Worm (Caenorhabditis elegans): ENCODE results near the gene tiar-1.

The tiar-1 gene

DNA sequence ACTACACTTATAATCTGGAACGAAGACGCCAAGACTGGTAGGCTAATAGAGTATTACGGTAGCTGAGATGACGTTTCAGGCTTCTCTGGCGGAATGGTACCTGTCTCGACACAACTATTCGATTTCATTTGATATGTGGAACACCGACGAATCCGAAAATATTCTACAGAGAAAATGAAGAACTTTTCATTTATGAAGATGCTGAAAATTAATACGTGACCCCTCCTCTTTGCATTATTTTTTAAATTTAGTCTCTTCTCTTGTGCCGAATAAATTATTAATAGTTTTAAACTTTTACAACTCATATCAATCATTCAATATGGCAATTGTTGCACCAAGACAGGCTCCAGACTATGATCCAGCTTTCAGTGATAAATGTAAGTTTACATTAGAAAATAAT, 48.6 kb downstream of the tiar-1 start, which contains the start of gene C25H3.16:
TSS of gene C25H3.16 (plus strand) at position 301 of the 400 bp plus-strand sequence.
- TF ChIP-seq dmd-4 (tag; optimal IDR thresholded peaks at IDR 0.05; ENCODE audit: borderline replicate concordance) (no peak), elt-2 (tag; optimal IDR thresholded peaks at IDR 0.05) (no peak), F13H6.1 (tag; optimal IDR thresholded peaks at IDR 0.05) (no peak), pros-1 (tag; optimal IDR thresholded peaks at IDR 0.05) (no peak), pqm-1 (tag; optimal IDR thresholded peaks at IDR 0.05) (no peak), pag-3 (tag; optimal IDR thresholded peaks at IDR 0.05; ENCODE audit: borderline replicate concordance) (no peak), ceh-34 (tag; optimal IDR thresholded peaks at IDR 0.05) (no peak), ttx-3 (tag; optimal IDR thresholded peaks at IDR 0.05) (no peak), ztf-16 (tag; optimal IDR thresholded peaks at IDR 0.05) (no peak), lim-6 (tag; optimal IDR thresholded peaks at IDR 0.05) (no peak), zip-5 (tag; optimal IDR thresholded peaks at IDR 0.05) (no peak), Y22D7AL.16 (tag; optimal IDR thresholded peaks at IDR 0.05) (no peak)

DNA sequence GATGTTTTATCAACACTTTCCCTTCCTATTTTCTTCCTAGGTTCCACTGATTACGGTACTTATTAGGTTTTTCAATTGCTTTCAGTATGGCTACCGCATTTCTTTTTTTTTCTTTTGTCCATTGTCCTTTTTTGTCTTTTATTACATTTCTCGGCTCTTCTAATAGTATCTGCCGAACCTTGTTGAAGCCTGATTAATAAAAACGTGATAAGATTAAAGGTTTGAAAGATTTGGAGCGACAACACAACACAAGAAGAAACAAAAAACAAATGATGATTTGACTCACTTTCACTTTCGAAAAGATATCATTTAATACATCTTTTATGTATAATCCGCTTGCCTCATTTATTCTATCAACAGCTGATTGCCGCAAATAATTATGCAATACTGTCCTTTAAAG, 49.6 kb downstream of the tiar-1 start, which contains the start of gene C25H3.15:
TSS of gene C25H3.15 (plus strand) at position 301 of the 400 bp plus-strand sequence.
- no peak for TF ChIP-seq ceh-22 (tag; optimal IDR thresholded peaks at IDR 0.05)
- TF ChIP-seq ceh-34 (tag; optimal IDR thresholded peaks at IDR 0.05) = no peak
- TF ChIP-seq ceh-48 (tag; optimal IDR thresholded peaks at IDR 0.05) = no peak
- no peak for TF ChIP-seq F13H6.1 (tag; optimal IDR thresholded peaks at IDR 0.05)
- TF ChIP-seq K02D7.2 (tag; optimal IDR thresholded peaks at IDR 0.05) = no peak
- TF ChIP-seq pax-1 (tag; optimal IDR thresholded peaks at IDR 0.05) = no peak
- TF ChIP-seq ceh-30 (tag; optimal IDR thresholded peaks at IDR 0.05) = no peak
- no peak for TF ChIP-seq tbx-2 (tag; optimal IDR thresholded peaks at IDR 0.05)
- TF ChIP-seq fkh-10 (GFP tag; optimal IDR thresholded peaks at IDR 0.05) = no peak
- TF ChIP-seq ztf-16 (tag; optimal IDR thresholded peaks at IDR 0.05) = no peak
- no peak for TF ChIP-seq odd-2 (tag; optimal IDR thresholded peaks at IDR 0.05)
- TF ChIP-seq ahr-1 (tag; optimal IDR thresholded peaks at IDR 0.05) = no peak
- TF ChIP-seq unc-55 (GFP tag; optimal IDR thresholded peaks at IDR 0.05) = no peak
- no peak for TF ChIP-seq pros-1 (tag; optimal IDR thresholded peaks at IDR 0.05)
- no peak for TF ChIP-seq lim-6 (tag; optimal IDR thresholded peaks at IDR 0.05)

DNA sequence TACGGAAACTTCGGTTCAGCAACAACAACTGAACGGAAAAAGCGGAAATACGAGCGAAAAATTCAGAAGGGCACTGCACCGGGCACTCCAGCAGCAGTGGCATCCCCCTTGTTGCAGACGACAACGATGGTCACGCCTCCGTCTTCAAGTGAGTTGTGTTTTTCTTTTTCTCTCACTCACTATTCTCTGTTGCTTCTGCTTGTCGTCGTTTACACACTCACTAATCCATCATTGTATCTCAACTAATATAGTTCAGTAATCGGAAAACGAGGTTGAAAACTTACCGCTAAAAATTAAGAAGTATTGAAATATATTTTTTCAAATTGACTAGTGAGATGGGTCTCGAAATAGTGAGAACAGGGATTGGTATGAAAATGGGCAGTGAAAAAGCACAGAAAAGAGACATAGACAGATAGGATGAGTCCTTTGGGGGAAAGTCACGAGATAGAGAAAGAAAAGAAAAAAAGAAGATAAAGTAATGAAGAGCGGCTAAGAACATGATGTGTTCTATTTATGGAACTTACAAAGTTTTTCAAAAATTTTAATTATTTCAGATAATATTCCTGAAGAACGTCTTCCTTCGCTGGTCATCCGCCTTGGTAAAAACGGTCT, 51.3 kb downstream of the tiar-1 start:
- TF ChIP-seq zip-5 (tag; optimal IDR thresholded peaks at IDR 0.05) = no peak
- no peak for TF ChIP-seq hlh-6 (tag; optimal IDR thresholded peaks at IDR 0.05)
- no peak for TF ChIP-seq tbx-2 (tag; optimal IDR thresholded peaks at IDR 0.05)
- TF ChIP-seq ztf-16 (tag; optimal IDR thresholded peaks at IDR 0.05) = no peak
- no peak for TF ChIP-seq unc-86 (tag; optimal IDR thresholded peaks at IDR 0.05)
- no peak for TF ChIP-seq ceh-18 (tag; optimal IDR thresholded peaks at IDR 0.05)
- no peak for TF ChIP-seq ceh-30 (tag; optimal IDR thresholded peaks at IDR 0.05)
- peak; percentile 10 for TF ChIP-seq ceh-14 (tag; optimal IDR thresholded peaks at IDR 0.05)
- TF ChIP-seq nhr-11 (tag; optimal IDR thresholded peaks at IDR 0.05) = no peak
- no peak for TF ChIP-seq K02D7.2 (tag; optimal IDR thresholded peaks at IDR 0.05)
- no peak for TF ChIP-seq K09A11.1 (tag; optimal IDR thresholded peaks at IDR 0.05; ENCODE audit: insufficient read depth)
- no peak for TF ChIP-seq pros-1 (tag; optimal IDR thresholded peaks at IDR 0.05)
- TF ChIP-seq hlh-8 (tag; optimal IDR thresholded peaks at IDR 0.05) = no peak
- peak; percentile 12 for TF ChIP-seq unc-42 (tag; optimal IDR thresholded peaks at IDR 0.05)
- TF ChIP-seq sdc-2 (tag; optimal IDR thresholded peaks at IDR 0.05) = no peak
